Fruit fly (Drosophila melanogaster): Measurements from ENCODE around the gene B9d2.

B9d2 gene

dm6 chr2L:6082936-6083627 lies 47.4 kb downstream of the B9d2 start (continued):
- TF ChIP-seq Fer1 (GFP tag; optimal IDR thresholded peaks at IDR 0.05), result peak; percentile 57
- TF ChIP-seq CG11695 (GFP tag; IDR thresholded peaks at IDR 0.05), result no peak
- peak; percentile 37 for TF ChIP-seq CG8924 (tag; optimal IDR thresholded peaks at IDR 0.05)
- TF ChIP-seq CG17568 (GFP tag; optimal IDR thresholded peaks at IDR 0.05), result peak; percentile 54
- TF ChIP-seq onecut (GFP tag; IDR thresholded peaks at IDR 0.05), result no peak
- no peak for TF ChIP-seq CG11247 (GFP tag; IDR thresholded peaks at IDR 0.05)
- no peak for TF ChIP-seq Drgx (GFP tag; IDR thresholded peaks at IDR 0.05)
- peak; percentile 55 for TF ChIP-seq CG13894 (tag; optimal IDR thresholded peaks at IDR 0.05)
- peak; percentile 46 for TF ChIP-seq Meics (GFP tag; optimal IDR thresholded peaks at IDR 0.05)
- TF ChIP-seq mirr (GFP tag; optimal IDR thresholded peaks at IDR 0.05), result peak; percentile 98
- TF ChIP-seq CG12659 (GFP tag; optimal IDR thresholded peaks at IDR 0.05), result peak; percentile 22
- TF ChIP-seq eve (GFP tag; optimal IDR thresholded peaks at IDR 0.05), result peak in 1 of 2 experiments; percentile 88
- peak; percentile 83 for TF ChIP-seq sens (GFP tag)
- peak; percentile 99 for TF ChIP-seq Deaf1 (tag; optimal IDR thresholded peaks at IDR 0.05)
- TF ChIP-seq Blimp-1 (GFP tag; optimal IDR thresholded peaks at IDR 0.05), result no peak
- no peak for TF ChIP-seq CG3847 (GFP tag; IDR thresholded peaks at IDR 0.05)
- no peak for TF ChIP-seq zen (tag; optimal IDR thresholded peaks at IDR 0.05)
- peak; percentile 50 for TF ChIP-seq wek (GFP tag; optimal IDR thresholded peaks at IDR 0.05)
- TF ChIP-seq CG2116 (GFP tag; optimal IDR thresholded peaks at IDR 0.05), result peak; percentile 18
- peak; percentile 88 for TF ChIP-seq sug (tag; optimal IDR thresholded peaks at IDR 0.05)
- peak; percentile 34 for TF ChIP-seq CG10209 (GFP tag; optimal IDR thresholded peaks at IDR 0.05)
- TF ChIP-seq Hey (tag; optimal IDR thresholded peaks at IDR 0.05), result peak; percentile 73
- no peak for TF ChIP-seq CG8290 (GFP tag; optimal IDR thresholded peaks at IDR 0.05)
- peak; percentile 5 to 61 for TF ChIP-seq CG8290 (tag; optimal IDR thresholded peaks at IDR 0.05)
- TF ChIP-seq Fer3 (tag; optimal IDR thresholded peaks at IDR 0.05), result peak; percentile 45
- peak; percentile 70 for TF ChIP-seq CG12769 (tag; optimal IDR thresholded peaks at IDR 0.05)
- peak in 1 of 2 experiments; percentile 88 for TF ChIP-seq Eip74EF (GFP tag; optimal IDR thresholded peaks at IDR 0.05)
- peak; percentile 8 for TF ChIP-seq Bdp1 (GFP tag; optimal IDR thresholded peaks at IDR 0.05)

dm6 chr2L:6082157-6082645 lies 48.2 kb downstream of the B9d2 start, which contains the start of gene Kr-h1:
Gene Kr-h1 (plus strand): TSS chr2L:6082603.
- no peak for TF ChIP-seq CG14014 (GFP tag; IDR thresholded peaks at IDR 0.05)
- TF ChIP-seq CG34224 (GFP tag; IDR thresholded peaks at IDR 0.05; ENCODE audit: partially characterized antibody), result peak; percentile 39; the same call in 1 of the 3 replicates
- TF ChIP-seq rib (GFP tag; IDR thresholded peaks at IDR 0.05), result peak; percentile 85
- TF ChIP-seq CG5180 (GFP tag; optimal IDR thresholded peaks at IDR 0.05), result no peak
- TF ChIP-seq Rfx (GFP tag; IDR thresholded peaks at IDR 0.05), result 0 out of 2 replicates have a peak, but pooled peaks have one; percentile 17
- no peak for TF ChIP-seq Nf-YB (GFP tag; optimal IDR thresholded peaks at IDR 0.05)
- TF ChIP-seq Bgb (GFP tag; IDR thresholded peaks at IDR 0.05; ENCODE audit: partially characterized antibody), result peak; percentile 23; the same call in 1 of the 2 replicates
- peak; percentile 6 for TF ChIP-seq abd-A (tag; optimal IDR thresholded peaks at IDR 0.05)
- peak; percentile 11 for TF ChIP-seq CG12769 (tag; optimal IDR thresholded peaks at IDR 0.05)
- peak; percentile 72 for TF ChIP-seq CG13894 (tag; optimal IDR thresholded peaks at IDR 0.05)
- peak; percentile 65 for TF ChIP-seq sd (tag; optimal IDR thresholded peaks at IDR 0.05)
- TF ChIP-seq Blimp-1 (GFP tag; optimal IDR thresholded peaks at IDR 0.05), result peak; percentile 37
- TF ChIP-seq Optix (GFP tag; IDR thresholded peaks at IDR 0.05), result no peak
- no peak for TF ChIP-seq CG1602 (GFP tag; optimal IDR thresholded peaks at IDR 0.05)
- TF ChIP-seq so (GFP tag; IDR thresholded peaks at IDR 0.05), result 0 out of 3 replicates have a peak, but pooled peaks have one; percentile 35
- TF ChIP-seq CG12155 (GFP tag; optimal IDR thresholded peaks at IDR 0.05), result peak; percentile 72
- TF ChIP-seq Neu2 (GFP tag; optimal IDR thresholded peaks at IDR 0.05; ENCODE audit: borderline replicate concordance), result no peak
- TF ChIP-seq CG9932 (GFP tag; IDR thresholded peaks at IDR 0.05), result peak; percentile 17; the same call in 1 of the 2 replicates
- peak; percentile 75 for TF ChIP-seq sug (tag; optimal IDR thresholded peaks at IDR 0.05)
- peak; percentile 27 for TF ChIP-seq B-H2 (GFP tag; optimal IDR thresholded peaks at IDR 0.05)
- TF ChIP-seq CG10366 (GFP tag; IDR thresholded peaks at IDR 0.05), result no peak
- peak; percentile 54 for TF ChIP-seq mirr (GFP tag; optimal IDR thresholded peaks at IDR 0.05)
- peak; percentile 63; the same call in 1 of the 2 replicates for TF ChIP-seq CG42726 (GFP tag; IDR thresholded peaks at IDR 0.05; ENCODE audit: partially characterized antibody)
- peak; percentile 26; the same call in 1 of the 3 replicates for TF ChIP-seq CG34422 (GFP tag; IDR thresholded peaks at IDR 0.05)
- 0 out of 2 replicates have a peak, but pooled peaks have one; percentile 44 for TF ChIP-seq chm (GFP tag; IDR thresholded peaks at IDR 0.05)

Data from whole organism, embryonic.